Worm (Caenorhabditis elegans): Measurements from ENCODE around the gene T24C2.3.
"Not testable (repeated sequence)": the region's sequence is repeated elsewhere in the genome, so short reads cannot be mapped to it uniquely, and the experiment has no call there.

ce11 chrX:14525081-14525324 is 18.3 kb upstream of the T24C2.3 start, which contains the start of gene nspc-17:
- TF ChIP-seq cey-2 (tag; optimal IDR thresholded peaks at IDR 0.05; ENCODE audit: borderline replicate concordance, insufficient read depth); T20F7.1 (GFP tag; optimal IDR thresholded peaks at IDR 0.05); ztf-11 (tag; optimal IDR thresholded peaks at IDR 0.05); unc-130 (GFP tag; optimal IDR thresholded peaks at IDR 0.05); ces-1 (GFP tag; optimal IDR thresholded peaks at IDR 0.05); lir-3 (tag; optimal IDR thresholded peaks at IDR 0.05); hmg-1.1 (GFP tag; IDR thresholded peaks at IDR 0.05); zip-2 (tag; optimal IDR thresholded peaks at IDR 0.05); lin-13 (GFP tag; optimal IDR thresholded peaks at IDR 0.05); F49E8.2 (tag; optimal IDR thresholded peaks at IDR 0.05; ENCODE audit: borderline replicate concordance); fkh-10 (GFP tag; optimal IDR thresholded peaks at IDR 0.05): not testable (repeated sequence)

All from whole organism, L4 larva.